Fruit fly (Drosophila melanogaster) whole organism, wandering third instar larva: ENCODE results near the gene Myo95E.
A peak's percentile ranks its signal among the peaks of the same experiment; 100 is the strongest.

Experiments
- Abd-B ChIP-seq: fragments of >200 bp; optimal IDR thresholded peaks from 2 replicates; lab custom pipeline; 2017; ENCODE audit warnings: missing biosample characterization, missing genetic modification characterization
- CG32264 ChIP-seq: fragments of 200-800 bp; sonication (Bioruptor generic); optimal IDR thresholded peaks from 2 replicates; lab custom pipeline; 2016; ENCODE audit warnings: missing biosample characterization, missing genetic modification characterization
- CG9705 ChIP-seq: fragments of 200-800 bp; sonication (Bioruptor generic); optimal IDR thresholded peaks from 2 replicates; lab custom pipeline; 2018; ENCODE audit warnings: missing biosample characterization, mild to moderate bottlenecking, missing genetic modification characterization
- CrebA ChIP-seq: fragments of 200-800 bp; sonication (Bioruptor generic); optimal IDR thresholded peaks from 2 replicates; lab custom pipeline; 2016; ENCODE audit warnings: missing biosample characterization, mild to moderate bottlenecking, missing genetic modification characterization, borderline replicate concordance
- Dfd ChIP-seq: fragments of >200 bp; optimal IDR thresholded peaks from 2 replicates; lab custom pipeline; 2017; ENCODE audit warnings: missing biosample characterization, missing genetic modification characterization
- Dif ChIP-seq: fragments of 200-275, 200-300 bp; sonication (Bioruptor generic); optimal IDR thresholded peaks from 2 replicates; lab custom pipeline; 2018; ENCODE audit warnings: missing biosample characterization, missing genetic modification characterization; ENCODE audit not compliant: partially characterized antibody
- GATAd ChIP-seq: sonication (Bioruptor generic); optimal IDR thresholded peaks from 2 replicates; lab custom pipeline; 2016; ENCODE audit warnings: missing biosample characterization, missing genetic modification characterization
- HLH106 ChIP-seq: fragments of 200-800 bp; optimal IDR thresholded peaks from 3 replicates; lab custom pipeline; 2019; ENCODE audit warnings: missing biosample characterization, mild to moderate bottlenecking, missing genetic modification characterization, moderate library complexity
- Hnf4 ChIP-seq: fragments of 200-800 bp; sonication (Bioruptor generic); optimal IDR thresholded peaks from 2 replicates; lab custom pipeline; 2016; ENCODE audit warnings: missing biosample characterization, mild to moderate bottlenecking, missing genetic modification characterization
- Hr78 ChIP-seq: fragments of >200 bp; optimal IDR thresholded peaks from 2 replicates; lab custom pipeline; 2017; ENCODE audit warnings: missing biosample characterization, missing genetic modification characterization
- Hr83 ChIP-seq: fragments of 200-300 bp; sonication (Bioruptor generic); optimal IDR thresholded peaks from 2 replicates; lab custom pipeline; 2016; ENCODE audit warnings: missing biosample characterization, mild to moderate bottlenecking, missing genetic modification characterization, moderate library complexity; ENCODE audit not compliant: poor library complexity, severe bottlenecking
- Jra ChIP-seq: sonication (Bioruptor generic); optimal IDR thresholded peaks from 2 replicates; lab custom pipeline; 2016; ENCODE audit warnings: missing biosample characterization, missing genetic modification characterization
- Mio ChIP-seq: sonication (Bioruptor generic); optimal IDR thresholded peaks from 2 replicates; lab custom pipeline; 2016; ENCODE audit warnings: missing biosample characterization, missing genetic modification characterization
- Myc ChIP-seq: fragments of >200 bp; optimal IDR thresholded peaks from 2 replicates; lab custom pipeline; 2017
- N ChIP-seq: fragments of >200 bp; optimal IDR thresholded peaks from 2 replicates; lab custom pipeline; 2018; ENCODE audit warnings: missing biosample characterization, missing external identifiers, missing genetic modification characterization
- OdsH ChIP-seq: fragments of 200-800 bp; sonication (Bioruptor generic); optimal IDR thresholded peaks from 2 replicates; lab custom pipeline; 2016; ENCODE audit warnings: missing biosample characterization, mild to moderate bottlenecking, missing genetic modification characterization
- Rel ChIP-seq, 2 experiments: fragments of 200-800 bp; sonication (Bioruptor generic) in 1 of 2; optimal IDR thresholded peaks; 2 replicates in 1 of 2; 3 replicates in 1 of 2; lab custom pipeline; 2016 to 2019; ENCODE audit warnings: mild to moderate bottlenecking in 2 of 2, missing biosample characterization in 2 of 2, missing genetic modification characterization in 2 of 2, moderate library complexity in 1 of 2
- Sp1 ChIP-seq: fragments of 200-800 bp; sonication (Bioruptor generic); optimal IDR thresholded peaks from 3 replicates; lab custom pipeline; 2019; ENCODE audit warnings: missing biosample characterization, mild to moderate bottlenecking, missing genetic modification characterization, moderate library complexity
- Vsx2 ChIP-seq: fragments of 200-300, 225-300 bp; sonication (Bioruptor generic); optimal IDR thresholded peaks from 2 replicates; lab custom pipeline; 2018; ENCODE audit warnings: missing biosample characterization, missing genetic modification characterization; ENCODE audit not compliant: partially characterized antibody
- br ChIP-seq: fragments of 200-800 bp; sonication (Bioruptor generic); optimal IDR thresholded peaks from 2 replicates; lab custom pipeline; 2016; ENCODE audit warnings: missing biosample characterization, missing genetic modification characterization
- brk ChIP-seq: fragments of 200-800 bp; sonication (Bioruptor generic); optimal IDR thresholded peaks from 2 replicates; lab custom pipeline; 2016; ENCODE audit warnings: missing biosample characterization, mild to moderate bottlenecking, missing genetic modification characterization
- dl ChIP-seq, 2 experiments: fragments of 175-275, 200-275 bp in 1 of 2; fragments of 200-275 bp in 1 of 2; sonication (Bioruptor generic); optimal IDR thresholded peaks; lab custom pipeline; 2018; ENCODE audit warnings: mild to moderate bottlenecking in 2 of 2, missing biosample characterization in 2 of 2, missing genetic modification characterization in 2 of 2, moderate library complexity in 2 of 2; ENCODE audit not compliant: partially characterized antibody in 2 of 2, insufficient read depth in 1 of 2
- dmrt93B ChIP-seq: fragments of 200-800 bp; sonication (Bioruptor generic); optimal IDR thresholded peaks from 2 replicates; lab custom pipeline; 2018; ENCODE audit warnings: missing biosample characterization, mild to moderate bottlenecking, missing genetic modification characterization
- dsf ChIP-seq: sonication (Bioruptor generic); optimal IDR thresholded peaks from 2 replicates; lab custom pipeline; 2016; ENCODE audit warnings: missing biosample characterization, missing genetic modification characterization, borderline replicate concordance
- ey ChIP-seq: fragments of 200-800 bp; sonication (Bioruptor generic); optimal IDR thresholded peaks from 2 replicates; lab custom pipeline; 2016; ENCODE audit warnings: missing biosample characterization, missing genetic modification characterization
- foxo ChIP-seq, 2 experiments: fragments of 200-800 bp; sonication (Bioruptor generic); optimal IDR thresholded peaks; 2 replicates in 1 of 2; 3 replicates in 1 of 2; lab custom pipeline; 2016 to 2017; ENCODE audit warnings: missing biosample characterization in 2 of 2, missing genetic modification characterization in 2 of 2
- fru ChIP-seq: fragments of 200-800 bp; sonication (Bioruptor generic); optimal IDR thresholded peaks from 3 replicates; lab custom pipeline; 2016; ENCODE audit warnings: missing biosample characterization, mild to moderate bottlenecking, missing genetic modification characterization
- h ChIP-seq: fragments of 200-800 bp; sonication (Bioruptor generic); optimal IDR thresholded peaks from 3 replicates; lab custom pipeline; 2016; ENCODE audit warnings: missing biosample characterization, mild to moderate bottlenecking, missing genetic modification characterization
- jim ChIP-seq: fragments of 175-275, 200-325 bp; sonication (Bioruptor generic); optimal IDR thresholded peaks from 2 replicates; lab custom pipeline; 2016; ENCODE audit warnings: missing biosample characterization, mild to moderate bottlenecking, missing genetic modification characterization
- lola ChIP-seq: fragments of >200 bp; optimal IDR thresholded peaks from 2 replicates; lab custom pipeline; 2017; ENCODE audit warnings: missing biosample characterization, missing genetic modification characterization
- pan ChIP-seq: fragments of >200 bp; optimal IDR thresholded peaks from 2 replicates; lab custom pipeline; 2017
- psq ChIP-seq: fragments of 200-800 bp; sonication (Bioruptor generic); optimal IDR thresholded peaks from 3 replicates; lab custom pipeline; 2017; ENCODE audit warnings: missing biosample characterization, mild to moderate bottlenecking, missing genetic modification characterization, moderate library complexity
- rgr ChIP-seq: fragments of 200-800 bp; sonication (Bioruptor generic); optimal IDR thresholded peaks from 3 replicates; lab custom pipeline; 2016; ENCODE audit warnings: missing biosample characterization, mild to moderate bottlenecking, missing genetic modification characterization
- sage ChIP-seq: fragments of 200-800 bp; sonication (Bioruptor generic); optimal IDR thresholded peaks from 2 replicates; lab custom pipeline; 2016; ENCODE audit warnings: missing biosample characterization, mild to moderate bottlenecking, missing genetic modification characterization
- sv ChIP-seq: fragments of 200-800 bp; sonication (Bioruptor generic); optimal IDR thresholded peaks from 3 replicates; lab custom pipeline; 2016; ENCODE audit warnings: missing biosample characterization, missing genetic modification characterization
- tai ChIP-seq: sonication (Bioruptor generic); optimal IDR thresholded peaks from 2 replicates; lab custom pipeline; 2016; ENCODE audit warnings: missing biosample characterization, missing genetic modification characterization
- usp ChIP-seq: fragments of >200 bp; optimal IDR thresholded peaks from 2 replicates; lab custom pipeline; 2017; ENCODE audit warnings: missing biosample characterization, missing genetic modification characterization
- woc ChIP-seq: sonication (Bioruptor generic); optimal IDR thresholded peaks from 2 replicates; lab custom pipeline; 2016; ENCODE audit warnings: missing biosample characterization, mild to moderate bottlenecking, missing genetic modification characterization

Gene Myo95E

dm6 chr3R:24193373-24193879 is 32.1 kb upstream of the Myo95E start, which contains the start of the genes SMC6 and CG6204 (continued):
- TF ChIP-seq CrebA, result no peak
- TF ChIP-seq psq (GFP tag; lab: Kevin White, UChicago), result peak; percentile 90
- peak; percentile 86 for TF ChIP-seq sage (GFP tag; lab: Kevin White, UChicago)
- TF ChIP-seq lola (GFP tag; lab: Kevin White, UChicago), result no peak
- no peak for TF ChIP-seq Abd-B (GFP tag; lab: Kevin White, UChicago)
- TF ChIP-seq OdsH (GFP tag; lab: Kevin White, UChicago), result peak; percentile 94
- no peak for TF ChIP-seq Dif (GFP tag; lab: Kevin White, UChicago)
- TF ChIP-seq, all 38 proteins: peak for 25

dm6 chr3R:24188619-24189018 is 27.3 kb upstream of the Myo95E start, which contains the start of gene CG5515:
Gene CG5515 (minus strand): TSS chr3R:24188896.
- peak; percentile 67 for TF ChIP-seq HLH106
- TF ChIP-seq ey (GFP tag; lab: Kevin White, UChicago), result peak; percentile 63
- TF ChIP-seq usp (GFP tag; lab: Kevin White, UChicago), result no peak
- TF ChIP-seq foxo (GFP tag; optimal IDR thresholded peaks at IDR 0.05; lab: Kevin White, UChicago), result peak in 1 of 2 experiments; percentile 79
- TF ChIP-seq psq (GFP tag; lab: Kevin White, UChicago), result peak; percentile 40
- no peak for TF ChIP-seq CG32264 (GFP tag; lab: Kevin White, UChicago)
- no peak for TF ChIP-seq Hr78 (GFP tag; lab: Kevin White, UChicago)
- TF ChIP-seq tai (GFP tag; lab: Kevin White, UChicago), result peak; percentile 82
- peak; percentile 15 for TF ChIP-seq GATAd (GFP tag; lab: Kevin White, UChicago)
- TF ChIP-seq jim (GFP tag; lab: Kevin White, UChicago), result no peak
- no peak for TF ChIP-seq Rel (GFP tag; optimal IDR thresholded peaks at IDR 0.05; lab: Kevin White, UChicago)
- no peak for TF ChIP-seq Rel (tag; optimal IDR thresholded peaks at IDR 0.05; lab: Kevin White, UChicago)
- peak; percentile 73 to 95 for TF ChIP-seq dl (GFP tag; optimal IDR thresholded peaks at IDR 0.05; lab: Kevin White, UChicago; ENCODE audit: insufficient read depth in 1 of 2, partially characterized antibody in 2 of 2)
- TF ChIP-seq Jra, result peak; percentile 64
- TF ChIP-seq fru (GFP tag; lab: Kevin White, UChicago), result no peak
- TF ChIP-seq Myc (lab: Kevin White, UChicago), result peak; percentile 19
- TF ChIP-seq CrebA, result no peak
- no peak for TF ChIP-seq lola (GFP tag; lab: Kevin White, UChicago)
- TF ChIP-seq dmrt93B (GFP tag; lab: Kevin White, UChicago), result no peak
- no peak for TF ChIP-seq brk
- TF ChIP-seq sage (GFP tag; lab: Kevin White, UChicago), result peak; percentile 10
- peak; percentile 47 for TF ChIP-seq dsf (GFP tag; lab: Kevin White, UChicago)
- no peak for TF ChIP-seq h (GFP tag; lab: Kevin White, UChicago)
- TF ChIP-seq Dif (GFP tag; lab: Kevin White, UChicago), result peak; percentile 98
- no peak for TF ChIP-seq pan (lab: Kevin White, UChicago)
- TF ChIP-seq Abd-B (GFP tag; lab: Kevin White, UChicago), result no peak
- no peak for TF ChIP-seq Hnf4 (GFP tag; lab: Kevin White, UChicago)
- peak; percentile 32 for TF ChIP-seq CG9705
- TF ChIP-seq OdsH (GFP tag; lab: Kevin White, UChicago), result peak; percentile 61
- no peak for TF ChIP-seq Dfd (GFP tag; lab: Kevin White, UChicago)
- peak; percentile 76 for TF ChIP-seq rgr (GFP tag; lab: Kevin White, UChicago)
- no peak for TF ChIP-seq Mio (GFP tag; lab: Kevin White, UChicago)
- TF ChIP-seq Vsx2, result peak; percentile 100
- peak; percentile 77 for TF ChIP-seq sv
- TF ChIP-seq Sp1 (GFP tag; lab: Kevin White, UChicago), result no peak
- peak; percentile 43 for TF ChIP-seq woc
- TF ChIP-seq N (GFP tag; lab: Kevin White, UChicago), result no peak
- TF ChIP-seq br, result peak; percentile 49
- TF ChIP-seq Hr83 (GFP tag; lab: Kevin White, UChicago), result no peak
